Fruit fly (Drosophila melanogaster): ENCODE measurements around the gene Wnt5.

Gene Wnt5

DNA sequence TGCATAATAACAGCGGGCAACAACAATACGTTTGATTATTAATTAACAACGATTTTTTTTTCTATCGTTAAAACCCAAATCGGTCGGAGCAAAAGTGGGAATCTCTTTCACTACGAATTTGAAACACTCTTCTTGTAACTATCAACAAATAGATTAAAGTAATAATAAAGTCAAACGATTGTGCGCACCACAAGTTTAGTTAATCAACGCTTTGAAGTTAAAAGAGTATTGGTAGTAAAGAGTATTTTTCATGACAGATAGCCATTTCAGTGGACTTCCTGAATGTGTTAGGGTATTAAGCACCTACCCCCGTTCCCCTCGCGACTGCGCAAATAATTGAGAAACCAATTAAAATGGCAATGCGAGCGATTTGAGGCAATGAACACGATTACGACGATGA lies 41.6 kb upstream of the Wnt5 start (continued):
- TF ChIP-seq luna (GFP tag; optimal IDR thresholded peaks at IDR 0.05) (peak; percentile 33), slp2 (GFP tag; optimal IDR thresholded peaks at IDR 0.05) (peak; percentile 51), ab (GFP tag; optimal IDR thresholded peaks at IDR 0.05) (peak; percentile 39), dysf (GFP tag; IDR thresholded peaks at IDR 0.05) (peak; percentile 92), Atf3 (GFP tag; optimal IDR thresholded peaks at IDR 0.05) (peak; percentile 52), MTF-1 (GFP tag; optimal IDR thresholded peaks at IDR 0.05; ENCODE audit: borderline replicate concordance) (peak; percentile 29), CG11085 (GFP tag; IDR thresholded peaks at IDR 0.05) (peak; percentile 75), CG3995 (GFP tag; optimal IDR thresholded peaks at IDR 0.05) (peak; percentile 35), YL-1 (GFP tag; optimal IDR thresholded peaks at IDR 0.05) (no peak), Ada2b (GFP tag; IDR thresholded peaks at IDR 0.05) (peak; percentile 87), aop (GFP tag; IDR thresholded peaks at IDR 0.05) (no peak), fd102C (GFP tag; optimal IDR thresholded peaks at IDR 0.05) (no peak), CG6272 (GFP tag; IDR thresholded peaks at IDR 0.05) (peak; percentile 63), dmrt11E (tag; optimal IDR thresholded peaks at IDR 0.05) (peak; percentile 26), Antp (GFP tag; optimal IDR thresholded peaks at IDR 0.05) (peak; percentile 70), CG42726 (GFP tag; IDR thresholded peaks at IDR 0.05; ENCODE audit: partially characterized antibody) (no peak), CG10979 (tag; optimal IDR thresholded peaks at IDR 0.05) (peak; percentile 60), crol (GFP tag; IDR thresholded peaks at IDR 0.05) (peak; percentile 68), CG31224 (GFP tag; IDR thresholded peaks at IDR 0.05) (peak; percentile 79), Med (GFP tag) (peak; percentile 97), CG15269 (tag; optimal IDR thresholded peaks at IDR 0.05) (peak; percentile 87), D19A (tag; optimal IDR thresholded peaks at IDR 0.05) (peak; percentile 97), CG12391 (tag; optimal IDR thresholded peaks at IDR 0.05) (peak; percentile 76), disco-r (GFP tag; optimal IDR thresholded peaks at IDR 0.05) (peak; percentile 62), CG12219 (GFP tag; optimal IDR thresholded peaks at IDR 0.05) (peak; percentile 81), Sox102F (GFP tag; optimal IDR thresholded peaks at IDR 0.05) (peak; percentile 83), CG17385 (GFP tag; optimal IDR thresholded peaks at IDR 0.05) (peak; percentile 61), nerfin-1 (tag; optimal IDR thresholded peaks at IDR 0.05) (peak; percentile 52), CG16863 (GFP tag; optimal IDR thresholded peaks at IDR 0.05) (peak; percentile 71), p53 (GFP tag; optimal IDR thresholded peaks at IDR 0.05) (peak; percentile 11), CG11560 (tag; IDR thresholded peaks at IDR 0.05) (peak; percentile 77; the same call in 2 of the 3 replicates), NK7.1 (GFP tag; optimal IDR thresholded peaks at IDR 0.05) (peak; percentile 46), CHES-1-like (GFP tag; optimal IDR thresholded peaks at IDR 0.05) (peak; percentile 54), eve (GFP tag; optimal IDR thresholded peaks at IDR 0.05) (peak in 1 of 2 experiments; percentile 84), Dip3 (GFP tag; optimal IDR thresholded peaks at IDR 0.05) (peak; percentile 75), ATbp (GFP tag; optimal IDR thresholded peaks at IDR 0.05) (peak; percentile 57), cas (GFP tag; IDR thresholded peaks at IDR 0.05) (peak; percentile 57; the same call in 1 of the 2 replicates), dpn (GFP tag; optimal IDR thresholded peaks at IDR 0.05) (peak; percentile 83 to 84), CG6813 (GFP tag; optimal IDR thresholded peaks at IDR 0.05) (peak; percentile 57), Dbx (GFP tag; IDR thresholded peaks at IDR 0.05) (peak; percentile 88), CG17829 (tag; optimal IDR thresholded peaks at IDR 0.05) (peak; percentile 64), CG4282 (GFP tag; optimal IDR thresholded peaks at IDR 0.05) (peak; percentile 15), CG3281 (GFP tag; optimal IDR thresholded peaks at IDR 0.05) (peak; percentile 77), sqz (GFP tag; optimal IDR thresholded peaks at IDR 0.05) (peak; percentile 68), mirr (GFP tag; optimal IDR thresholded peaks at IDR 0.05) (peak; percentile 73), CG8478 (optimal IDR thresholded peaks at IDR 0.05) (no peak), CG11247 (GFP tag; IDR thresholded peaks at IDR 0.05) (peak; percentile 86), Optix (GFP tag; IDR thresholded peaks at IDR 0.05) (peak; percentile 51; the same call in 1 of the 3 replicates), inv (GFP tag; IDR thresholded peaks at IDR 0.05; ENCODE audit: partially characterized antibody) (no peak), pnt (GFP tag; optimal IDR thresholded peaks at IDR 0.05) (peak; percentile 76), CG17361 (GFP tag; IDR thresholded peaks at IDR 0.05) (peak; percentile 75)

All from whole organism, embryonic.